Worm (Caenorhabditis elegans) whole organism, L2 larva: Measurements from ENCODE around the gene C08B6.8.

ENCODE experiments used
- alr-1 ChIP-seq: fragments of 150-350 bp; optimal IDR thresholded peaks from 2 replicates; lab custom pipeline; 2014; ENCODE audit warnings: missing biosample characterization, missing genetic modification characterization
- ama-1 ChIP-seq: fragments of 150-350 bp; optimal IDR thresholded peaks from 2 replicates; lab custom pipeline; 2018; ENCODE audit warnings: inconsistent platforms
- crh-2 ChIP-seq: sonication (generic microtip); optimal IDR thresholded peaks from 2 replicates; lab custom pipeline; 2017; ENCODE audit warnings: missing biosample characterization, missing genetic modification characterization
- dmd-4 ChIP-seq: sonication (generic microtip); optimal IDR thresholded peaks from 2 replicates; lab custom pipeline; 2017; ENCODE audit warnings: missing biosample characterization, missing genetic modification characterization
- fos-1 ChIP-seq: fragments of 150-350 bp; optimal IDR thresholded peaks from 2 replicates; lab custom pipeline; 2014; ENCODE audit warnings: missing biosample characterization, missing genetic modification characterization
- lin-39 ChIP-seq: fragments of 150-350 bp; optimal IDR thresholded peaks from 2 replicates; lab custom pipeline; 2014; ENCODE audit warnings: missing biosample characterization, missing genetic modification reagents, missing genetic modification characterization
- mdl-1 ChIP-seq, 2 experiments: fragments of 150-350 bp in 1 of 2; sonication (generic microtip) in 1 of 2; optimal IDR thresholded peaks; 2 replicates each; lab custom pipeline; 2017; ENCODE audit warnings: missing biosample characterization in 2 of 2, missing genetic modification characterization in 2 of 2
- sma-9 ChIP-seq, 2 experiments: fragments of 150-350 bp in 1 of 2; sonication (generic microtip) in 1 of 2; optimal IDR thresholded peaks; 2 replicates each; lab custom pipeline; 2014 to 2016; ENCODE audit warnings: missing genetic modification characterization in 2 of 2, mild to moderate bottlenecking in 1 of 2, missing biosample characterization in 1 of 2, missing compliant biosample characterization in 1 of 2, missing genetic modification reagents in 1 of 2, moderate library complexity in 1 of 2
- unc-39 ChIP-seq: fragments of 150-350 bp; optimal IDR thresholded peaks from 2 replicates; lab custom pipeline; 2014; ENCODE audit warnings: missing biosample characterization, missing genetic modification characterization

C08B6.8 gene

ce11 chrV:10190081-10190556 lies 55.7 kb downstream of the C08B6.8 start, which contains the start of gene ZK856.5:
ZK856.5 (minus strand) TSS chrV:10190131.
- TF ChIP-seq sma-9 (GFP tag; optimal IDR thresholded peaks at IDR 0.05; lab: Kevin White, UChicago) = peak; percentile 68
- TF ChIP-seq sma-9 (tag; optimal IDR thresholded peaks at IDR 0.05; lab: Kevin White, UChicago) = no peak
- TF ChIP-seq lin-39 (tag; lab: Kevin White, UChicago) = no peak
- TF ChIP-seq mdl-1 (tag; optimal IDR thresholded peaks at IDR 0.05; lab: Kevin White, UChicago) = peak in 1 of 2 experiments; percentile 36
- TF ChIP-seq fos-1 = peak; percentile 71
- no peak for TF ChIP-seq alr-1 (tag; lab: Kevin White, UChicago)
- TF ChIP-seq dmd-4 (tag; lab: Kevin White, UChicago) = no peak
- TF ChIP-seq crh-2 = peak; percentile 61
- no peak for TF ChIP-seq ama-1 (lab: Kevin White, UChicago)

- TF ChIP-seq unc-39 = no peak
- TF ChIP-seq fos-1 = peak; percentile 35
These were observed 56.8 kb downstream of the C08B6.8 start for ce11 chrV:10191242-10191641.
